Worm (Caenorhabditis elegans): Measurements from ENCODE around the gene sgn-1.

sgn-1 gene

ce11 chrII:8825769-8826168 lies 42.3 kb upstream of the sgn-1 start, which contains the start of gene nas-25:
Gene nas-25, plus strand, starts transcription at chrII:8826069.
- TF ChIP-seq snpc-3.4 (tag; optimal IDR thresholded peaks at IDR 0.05) (no peak), lin-26 (GFP tag; IDR thresholded peaks at IDR 0.05) (no peak), C17E4.6 (GFP tag; IDR thresholded peaks at IDR 0.05) (no peak), lsy-27 (tag; optimal IDR thresholded peaks at IDR 0.05; ENCODE audit: borderline replicate concordance, insufficient read depth) (no peak), egl-18 (GFP tag; IDR thresholded peaks at IDR 0.05) (no peak), let-607 (tag; optimal IDR thresholded peaks at IDR 0.05) (no peak), ceh-100 (GFP tag; IDR thresholded peaks at IDR 0.05) (no peak), Y95B8A.8 (GFP tag; IDR thresholded peaks at IDR 0.05) (no peak), ztf-26 (tag; optimal IDR thresholded peaks at IDR 0.05) (no peak), sdz-38 (tag; optimal IDR thresholded peaks at IDR 0.05) (no peak), lin-40 (tag; optimal IDR thresholded peaks at IDR 0.05) (no peak), dpl-1 (GFP tag; optimal IDR thresholded peaks at IDR 0.05) (no peak), hlh-12 (tag; optimal IDR thresholded peaks at IDR 0.05) (no peak), nfya-1 (tag; optimal IDR thresholded peaks at IDR 0.05; ENCODE audit: borderline replicate concordance, insufficient read depth) (no peak), rec-8 (tag; optimal IDR thresholded peaks at IDR 0.05) (no peak), ztf-28 (GFP tag; IDR thresholded peaks at IDR 0.05) (no peak), gei-17 (GFP tag; optimal IDR thresholded peaks at IDR 0.05) (no peak), die-1 (tag; optimal IDR thresholded peaks at IDR 0.05) (no peak), ceh-91 (GFP tag; IDR thresholded peaks at IDR 0.05) (no peak), dox-1 (GFP tag; IDR thresholded peaks at IDR 0.05) (no peak)

- TF ChIP-seq nfya-1 (tag; optimal IDR thresholded peaks at IDR 0.05; ENCODE audit: borderline replicate concordance, insufficient read depth) (no peak), ZK185.1 (tag; optimal IDR thresholded peaks at IDR 0.05; ENCODE audit: poor library complexity, severe bottlenecking) (no peak), let-607 (tag; optimal IDR thresholded peaks at IDR 0.05) (no peak), rcor-1 (GFP tag; IDR thresholded peaks at IDR 0.05) (no peak), somi-1 (GFP tag; optimal IDR thresholded peaks at IDR 0.05) (peak; percentile 19), sptf-2 (GFP tag; optimal IDR thresholded peaks at IDR 0.05) (no peak), ztf-6 (GFP tag; IDR thresholded peaks at IDR 0.05) (no peak), lin-40 (tag; optimal IDR thresholded peaks at IDR 0.05) (peak; percentile 1), lir-1 (GFP tag; conservative IDR thresholded peaks at IDR 0.05) (no peak), F23B12.7 (tag; optimal IDR thresholded peaks at IDR 0.05; ENCODE audit: insufficient read depth) (no peak), xnd-1 (tag; optimal IDR thresholded peaks at IDR 0.05) (no peak), ama-1 (optimal IDR thresholded peaks at IDR 0.05) (no peak), ama-1 (GFP tag; optimal IDR thresholded peaks at IDR 0.05) (no peak), him-1 (tag; optimal IDR thresholded peaks at IDR 0.05) (no peak), mel-28 (tag; optimal IDR thresholded peaks at IDR 0.05; ENCODE audit: borderline replicate concordance) (no peak)
Observed at ce11 chrII:8822711-8823110, 39.2 kb upstream of the sgn-1 start.

- TF ChIP-seq madf-3 (GFP tag; IDR thresholded peaks at IDR 0.05), result no peak
- no peak for TF ChIP-seq ztf-6 (GFP tag; IDR thresholded peaks at IDR 0.05)
- no peak for TF ChIP-seq lin-54 (GFP tag; optimal IDR thresholded peaks at IDR 0.05)
- TF ChIP-seq hmg-1.2 (GFP tag; IDR thresholded peaks at IDR 0.05), result peak; percentile 26; the same call in 1 of the 2 replicates
- no peak for TF ChIP-seq nfya-2 (GFP tag; IDR thresholded peaks at IDR 0.05)
- TF ChIP-seq F55B11.4 (tag; optimal IDR thresholded peaks at IDR 0.05; ENCODE audit: borderline replicate concordance, insufficient read depth), result no peak
- no peak for TF ChIP-seq B0035.1 (tag; optimal IDR thresholded peaks at IDR 0.05)
Observed at ce11 chrII:8821140-8821595, 37.7 kb upstream of the sgn-1 start, which contains the start of gene F46C5.1. Gene F46C5.1, minus strand, starts transcription at chrII:8821190.
